Fruit fly (Drosophila melanogaster) whole organism, embryonic: ENCODE measurements around the gene p24-1.

ENCODE experiments used
- Asciz ChIP-seq: fragments of 200-800 bp; sonication (Bioruptor generic); optimal IDR thresholded peaks from 2 replicates; lab custom pipeline; 2017; ENCODE audit warnings: missing biosample characterization, mild to moderate bottlenecking, missing genetic modification characterization, missing genetic modification reagents
- Atf3 ChIP-seq: fragments of 200-800 bp; sonication (Bioruptor generic); optimal IDR thresholded peaks from 3 replicates; lab custom pipeline; 2016; ENCODE audit warnings: missing biosample characterization, missing genetic modification characterization
- B-H1 ChIP-seq: fragments of 200-800 bp; sonication (Bioruptor generic); IDR thresholded peaks from 3 replicates; pipeline ENCODE4 v1.3.6; 2022; ENCODE audit warnings: missing biosample characterization, missing genetic modification characterization
- CG10321 ChIP-seq: fragments of 200-800 bp; sonication (Bioruptor generic); IDR thresholded peaks from 2 replicates; pipeline ENCODE4 v1.3.6; 2022; ENCODE audit warnings: missing biosample characterization, missing genetic modification characterization
- CG10543 ChIP-seq: fragments of 200-800 bp; sonication (Bioruptor generic); optimal IDR thresholded peaks from 3 replicates; lab custom pipeline; 2017; ENCODE audit warnings: missing biosample characterization, mild to moderate bottlenecking, missing genetic modification characterization, moderate library complexity
- CG10565 ChIP-seq: fragments of 200-800 bp; sonication (Bioruptor generic); optimal IDR thresholded peaks from 3 replicates; lab custom pipeline; 2016; ENCODE audit warnings: missing biosample characterization, mild to moderate bottlenecking, missing genetic modification characterization
- CG11456 ChIP-seq: fragments of 200-800 bp; sonication (Bioruptor generic); IDR thresholded peaks from 3 replicates; pipeline ENCODE4 v1.3.6; 2022; ENCODE audit warnings: missing biosample characterization, missing genetic modification characterization
- CG1233 ChIP-seq: fragments of 200-800 bp; sonication (Bioruptor generic); optimal IDR thresholded peaks from 4 replicates; lab custom pipeline; 2018; ENCODE audit warnings: missing biosample characterization, mild to moderate bottlenecking, missing genetic modification characterization
- CG13424 ChIP-seq: fragments of 200-800 bp; sonication (Bioruptor generic); optimal IDR thresholded peaks from 2 replicates; lab custom pipeline; 2019; ENCODE audit warnings: missing biosample characterization, mild to moderate bottlenecking, missing genetic modification characterization, moderate library complexity
- CG18599 ChIP-seq: fragments of 200-800 bp; sonication (Bioruptor generic); optimal IDR thresholded peaks from 3 replicates; lab custom pipeline; 2017; ENCODE audit warnings: missing biosample characterization, missing genetic modification characterization, mild to moderate bottlenecking, moderate library complexity, missing genetic modification reagents
- CG2116 ChIP-seq: fragments of 200-800 bp; sonication (Bioruptor generic); optimal IDR thresholded peaks from 3 replicates; lab custom pipeline; 2018; ENCODE audit warnings: missing biosample characterization, mild to moderate bottlenecking, missing genetic modification characterization
- CG30431 ChIP-seq: fragments of 200-800 bp; sonication (Bioruptor generic); optimal IDR thresholded peaks from 2 replicates; lab custom pipeline; 2017; ENCODE audit warnings: missing biosample characterization, missing genetic modification characterization
- CG33557 ChIP-seq: fragments of 200-800 bp; sonication (Bioruptor generic); optimal IDR thresholded peaks from 2 replicates; lab custom pipeline; 2019; ENCODE audit warnings: missing biosample characterization, mild to moderate bottlenecking, missing genetic modification characterization, moderate library complexity
- CG6813 ChIP-seq: fragments of 200-800 bp; sonication (Bioruptor generic); optimal IDR thresholded peaks from 2 replicates; lab custom pipeline; 2017; ENCODE audit warnings: missing biosample characterization, missing genetic modification characterization, mild to moderate bottlenecking, moderate library complexity, missing genetic modification reagents
- CG6854 ChIP-seq: fragments of 200-800 bp; sonication (Bioruptor generic); optimal IDR thresholded peaks from 3 replicates; lab custom pipeline; 2017; ENCODE audit warnings: missing biosample characterization, mild to moderate bottlenecking, missing genetic modification characterization
- CG7839 ChIP-seq: fragments of 200-800 bp; sonication (Bioruptor generic); optimal IDR thresholded peaks from 3 replicates; lab custom pipeline; 2018; ENCODE audit warnings: missing biosample characterization, mild to moderate bottlenecking, missing genetic modification characterization, moderate library complexity
- CG8089 ChIP-seq: fragments of 200-800 bp; sonication (Bioruptor generic); optimal IDR thresholded peaks from 3 replicates; lab custom pipeline; 2016; ENCODE audit warnings: missing biosample characterization, missing genetic modification characterization
- CG8359 ChIP-seq: fragments of 200-800 bp; sonication (Bioruptor generic); optimal IDR thresholded peaks from 2 replicates; lab custom pipeline; 2017; ENCODE audit warnings: missing biosample characterization, mild to moderate bottlenecking, missing genetic modification characterization, borderline replicate concordance
- CG8388 ChIP-seq: fragments of 200-800 bp; sonication (Bioruptor generic); optimal IDR thresholded peaks from 2 replicates; lab custom pipeline; 2019; ENCODE audit warnings: missing biosample characterization, mild to moderate bottlenecking, missing genetic modification characterization, moderate library complexity
- CG8765 ChIP-seq: fragments of 200-800 bp; sonication (Bioruptor generic); IDR thresholded peaks from 2 replicates; pipeline ENCODE4 v1.3.6; 2022; ENCODE audit warnings: missing biosample characterization, missing genetic modification characterization
- CG9215 ChIP-seq: fragments of 200-800 bp; sonication (Bioruptor generic); IDR thresholded peaks from 2 replicates; pipeline ENCODE4 v1.3.6; 2022; ENCODE audit warnings: missing biosample characterization, missing genetic modification characterization
- CHES-1-like ChIP-seq: fragments of 200-800 bp; sonication (Bioruptor generic); optimal IDR thresholded peaks from 2 replicates; lab custom pipeline; 2016; ENCODE audit warnings: missing biosample characterization, missing genetic modification characterization
- Hr3 ChIP-seq: fragments of 200-800 bp; sonication (Bioruptor generic); optimal IDR thresholded peaks from 3 replicates; lab custom pipeline; 2016; ENCODE audit warnings: missing biosample characterization, missing genetic modification characterization
- Hr51 ChIP-seq, 2 experiments: fragments of 200-800 bp; sonication (Bioruptor generic); optimal IDR thresholded peaks; 2 replicates in 1 of 2; 3 replicates in 1 of 2; lab custom pipeline; 2016 to 2018; ENCODE audit warnings: missing biosample characterization in 2 of 2, missing genetic modification characterization in 2 of 2, mild to moderate bottlenecking in 1 of 2, moderate library complexity in 1 of 2
- NFAT ChIP-seq: fragments of 200-800 bp; sonication (Bioruptor generic); IDR thresholded peaks from 2 replicates; pipeline ENCODE4 v1.3.6; 2022; ENCODE audit warnings: missing biosample characterization, missing genetic modification characterization
- Rfx ChIP-seq: fragments of 200-800 bp; sonication (Bioruptor generic); IDR thresholded peaks from 2 replicates; pipeline ENCODE4 v1.3.6; 2022; ENCODE audit warnings: missing biosample characterization, missing genetic modification characterization
- Scr ChIP-seq: fragments of 200-800 bp; sonication (Bioruptor generic); IDR thresholded peaks from 2 replicates; pipeline ENCODE4 v1.3.6; 2022; ENCODE audit warnings: missing biosample characterization, missing genetic modification characterization; ENCODE audit not compliant: partially characterized antibody
- Sry-β ChIP-seq: fragments of 200-800 bp; sonication (Bioruptor generic); optimal IDR thresholded peaks from 2 replicates; lab custom pipeline; 2018; ENCODE audit warnings: missing biosample characterization, mild to moderate bottlenecking, missing genetic modification characterization, moderate library complexity
- bsh ChIP-seq, 2 experiments: fragments of 200-800 bp; sonication (Bioruptor generic); optimal IDR thresholded peaks; 2 replicates each; lab custom pipeline; 2017 to 2018; ENCODE audit warnings: mild to moderate bottlenecking in 2 of 2, missing biosample characterization in 2 of 2, missing genetic modification characterization in 2 of 2, moderate library complexity in 1 of 2
- cad ChIP-seq: fragments of >200 bp; optimal IDR thresholded peaks from 2 replicates; lab custom pipeline; 2017; ENCODE audit warnings: missing biosample characterization, missing genetic modification characterization
- esg ChIP-seq: fragments of 200-800 bp; sonication (Bioruptor generic); conservative IDR thresholded peaks from 2 replicates; pipeline ENCODE4 v1.3.6; 2022; ENCODE audit warnings: missing biosample characterization, missing genetic modification characterization
- ewg ChIP-seq: fragments of 200-800 bp; sonication (Bioruptor generic); optimal IDR thresholded peaks from 3 replicates; lab custom pipeline; 2017; ENCODE audit warnings: mild to moderate bottlenecking, missing biosample characterization, missing genetic modification reagents, missing genetic modification characterization
- fru ChIP-seq: fragments of >200 bp; optimal IDR thresholded peaks from 2 replicates; lab custom pipeline; 2017
- gem ChIP-seq: fragments of 200-800 bp; sonication (Bioruptor generic); optimal IDR thresholded peaks from 2 replicates; lab custom pipeline; 2019; ENCODE audit warnings: missing biosample characterization, mild to moderate bottlenecking, missing genetic modification characterization, moderate library complexity
- hbn ChIP-seq: fragments of 200-800 bp; sonication (Bioruptor generic); IDR thresholded peaks from 2 replicates; pipeline ENCODE4 v1.3.6; 2022; ENCODE audit warnings: missing biosample characterization, missing genetic modification characterization; ENCODE audit not compliant: partially characterized antibody
- insv ChIP-seq, 2 experiments: fragments of 200-800 bp; sonication (Bioruptor generic); optimal IDR thresholded peaks; 3 replicates each; lab custom pipeline; 2016 to 2018; ENCODE audit warnings: missing biosample characterization in 2 of 2, missing genetic modification characterization in 2 of 2
- knrl ChIP-seq: fragments of 200-800 bp; sonication (Bioruptor generic); IDR thresholded peaks from 3 replicates; pipeline ENCODE4 v1.3.6; 2022; ENCODE audit warnings: missing biosample characterization, missing genetic modification characterization; ENCODE audit not compliant: partially characterized antibody
- lab ChIP-seq: fragments of 200-800 bp; sonication (Bioruptor generic); optimal IDR thresholded peaks from 3 replicates; lab custom pipeline; 2017; ENCODE audit warnings: missing biosample characterization, missing genetic modification characterization, mild to moderate bottlenecking, moderate library complexity, missing genetic modification reagents
- maf-S ChIP-seq: fragments of 200-800 bp; sonication (Bioruptor generic); optimal IDR thresholded peaks from 2 replicates; lab custom pipeline; 2016; ENCODE audit warnings: missing biosample characterization, missing genetic modification characterization
- onecut ChIP-seq: fragments of 200-800 bp; sonication (Bioruptor generic); IDR thresholded peaks from 2 replicates; pipeline ENCODE4 v1.3.6; 2022; ENCODE audit warnings: missing biosample characterization, missing genetic modification characterization
- p53 ChIP-seq: fragments of 200-800 bp; sonication (Bioruptor generic); optimal IDR thresholded peaks from 2 replicates; lab custom pipeline; 2016; ENCODE audit warnings: missing biosample characterization, missing genetic modification characterization
- pho ChIP-seq: fragments of 200-800 bp; sonication (Bioruptor generic); optimal IDR thresholded peaks from 2 replicates; lab custom pipeline; 2016; ENCODE audit warnings: missing biosample characterization, missing genetic modification characterization
- ranshi ChIP-seq: fragments of 200-800 bp; sonication (Bioruptor generic); IDR thresholded peaks from 2 replicates; pipeline ENCODE4 v1.3.6; 2022; ENCODE audit warnings: missing biosample characterization, missing genetic modification characterization
- run ChIP-seq: fragments of 200-800 bp; sonication (Bioruptor generic); optimal IDR thresholded peaks from 3 replicates; lab custom pipeline; 2018; ENCODE audit warnings: missing biosample characterization, mild to moderate bottlenecking, missing genetic modification characterization
- sc ChIP-seq, 3 experiments: fragments of >200 bp in 2 of 3; fragments of 200-800 bp in 1 of 3; sonication (Bioruptor generic) in 1 of 3; optimal IDR thresholded peaks; 2 replicates in 2 of 3; 3 replicates in 1 of 3; lab custom pipeline; 2017; ENCODE audit warnings: mild to moderate bottlenecking in 1 of 3, missing biosample characterization in 1 of 3, missing genetic modification characterization in 1 of 3, missing genetic modification reagents in 1 of 3
- sima ChIP-seq: fragments of 200-800 bp; sonication (Bioruptor generic); optimal IDR thresholded peaks from 2 replicates; lab custom pipeline; 2016; ENCODE audit warnings: missing biosample characterization, missing genetic modification characterization
- usp ChIP-seq: fragments of >200 bp; optimal IDR thresholded peaks from 2 replicates; lab custom pipeline; 2017; ENCODE audit warnings: missing biosample characterization, missing genetic modification characterization
- wor ChIP-seq: fragments of 200-800 bp; sonication (Bioruptor generic); IDR thresholded peaks from 2 replicates; pipeline ENCODE4 v1.3.6; 2022; ENCODE audit warnings: missing biosample characterization, missing genetic modification characterization
- zfh1 ChIP-seq: fragments of 200-800 bp; sonication (Bioruptor generic); IDR thresholded peaks from 3 replicates; pipeline ENCODE4 v1.3.6; 2022; ENCODE audit warnings: missing biosample characterization, missing genetic modification characterization

The p24-1 gene

DNA sequence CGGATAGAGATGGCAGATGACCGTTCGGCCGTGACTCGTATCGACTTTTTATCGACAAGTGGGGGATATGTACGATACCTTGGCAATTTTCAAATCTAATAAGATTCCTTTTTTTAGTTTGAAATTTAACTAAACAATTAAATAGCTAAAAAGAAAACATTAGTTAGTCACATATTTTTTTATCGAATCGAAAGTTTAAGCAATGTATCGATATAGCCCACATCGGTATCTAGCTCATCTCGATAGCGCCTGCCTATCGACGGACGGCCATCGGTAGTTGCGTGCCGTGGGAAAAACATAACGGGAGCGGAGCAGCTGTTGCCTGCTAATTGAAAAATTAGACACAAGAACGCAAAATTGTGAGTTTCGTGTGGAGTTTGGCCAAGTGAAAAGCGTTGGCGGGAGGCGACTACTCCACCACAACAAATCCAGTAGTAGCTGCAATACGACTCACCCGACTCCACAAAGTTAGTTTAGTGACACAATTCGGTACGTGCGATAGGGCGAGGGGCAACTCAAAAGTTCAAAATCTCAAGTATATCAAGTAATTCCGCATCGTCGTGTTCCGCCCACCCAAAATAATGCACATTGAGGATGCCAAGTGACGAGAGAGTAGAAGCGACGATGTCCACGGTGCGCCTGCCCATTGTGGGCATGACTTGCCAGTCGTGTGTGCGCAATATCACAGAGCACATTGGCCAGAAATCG lies 2.6 kb upstream of the p24-1 start, which contains the start of the genes CG10347 and ATP7 (continued):
- TF ChIP-seq knrl (peak; percentile 93), CG2116 (peak; percentile 83), Rfx (GFP tag; lab: Robert Waterston, UW) (peak; percentile 21; the same call in 1 of the 2 replicates), usp (GFP tag; lab: Kevin White, UChicago) (no peak), CG1233 (GFP tag; lab: Kevin White, UChicago) (no peak), CHES-1-like (peak; percentile 26), Scr (peak; percentile 94), CG33557 (no peak), Sry-β (peak; percentile 19), NFAT (no peak), B-H1 (GFP tag; lab: Robert Waterston, UW) (no peak), esg (GFP tag; lab: Robert Waterston, UW) (no peak), CG8089 (no peak), CG8359 (no peak), bsh (GFP tag; optimal IDR thresholded peaks at IDR 0.05; lab: Kevin White, UChicago) (no peak), Asciz (GFP tag; lab: Kevin White, UChicago) (no peak), sima (GFP tag; lab: Kevin White, UChicago) (no peak), CG13424 (peak; percentile 43), sc (optimal IDR thresholded peaks at IDR 0.05; lab: Kevin White, UChicago) (no peak), sc (GFP tag; optimal IDR thresholded peaks at IDR 0.05; lab: Kevin White, UChicago) (no peak), wor (no peak), zfh1 (GFP tag; lab: Robert Waterston, UW) (no peak), CG7839 (tag; lab: Kevin White, UChicago) (peak; percentile 26), insv (GFP tag; optimal IDR thresholded peaks at IDR 0.05; lab: Kevin White, UChicago) (peak in 1 of 2 experiments; percentile 8), CG8388 (GFP tag; lab: Kevin White, UChicago) (no peak), CG10321 (GFP tag; lab: Robert Waterston, UW) (no peak), maf-S (no peak), CG18599 (GFP tag; lab: Kevin White, UChicago) (peak; percentile 23), CG11456 (GFP tag; lab: Robert Waterston, UW) (no peak), CG10543 (peak; percentile 33), onecut (GFP tag; lab: Robert Waterston, UW) (no peak), Atf3 (GFP tag; lab: Kevin White, UChicago) (peak; percentile 13), gem (tag; lab: Kevin White, UChicago) (peak; percentile 49), CG10565 (no peak), ranshi (GFP tag; lab: Robert Waterston, UW) (no peak), CG9215 (GFP tag; lab: Robert Waterston, UW) (no peak), lab (GFP tag; lab: Kevin White, UChicago) (peak; percentile 40), ewg (GFP tag; lab: Kevin White, UChicago) (peak; percentile 15), CG6813 (GFP tag; lab: Kevin White, UChicago) (no peak), hbn (peak; percentile 84), Hr51 (GFP tag; optimal IDR thresholded peaks at IDR 0.05; lab: Kevin White, UChicago) (peak; percentile 17 to 21), CG6854 (GFP tag; lab: Kevin White, UChicago) (no peak), CG30431 (no peak), run (no peak), p53 (peak; percentile 43), CG8765 (no peak), Hr3 (GFP tag; lab: Kevin White, UChicago) (peak; percentile 17), pho (GFP tag; lab: Kevin White, UChicago) (no peak), cad (no peak), fru (lab: Kevin White, UChicago) (no peak)
